Worm (Caenorhabditis elegans) whole organism, L2 larva: ENCODE data around the gene phb-2.

Source experiments
- C34F6.9 ChIP-seq: fragments of 150-350 bp; optimal IDR thresholded peaks from 2 replicates; lab custom pipeline; 2014; ENCODE audit warnings: missing biosample characterization, missing genetic modification characterization
- Y55F3AM.14 ChIP-seq: fragments of 200-800 bp; sonication (Bioruptor generic); optimal IDR thresholded peaks from 2 replicates; lab custom pipeline; 2018; ENCODE audit warnings: mild to moderate bottlenecking, missing genetic modification characterization, missing compliant biosample characterization
- alr-1 ChIP-seq: fragments of 150-350 bp; optimal IDR thresholded peaks from 2 replicates; lab custom pipeline; 2014; ENCODE audit warnings: missing biosample characterization, missing genetic modification characterization
- aly-2 ChIP-seq: fragments of 150-350 bp; optimal IDR thresholded peaks from 2 replicates; lab custom pipeline; 2014; ENCODE audit warnings: missing biosample characterization, missing genetic modification characterization
- blmp-1 ChIP-seq: sonication (generic microtip); optimal IDR thresholded peaks from 2 replicates; lab custom pipeline; 2017; ENCODE audit warnings: missing genetic modification characterization, mild to moderate bottlenecking, missing compliant biosample characterization, antibody characterized with exemption, moderate library complexity; ENCODE audit not compliant: insufficient read depth
- ceh-82 ChIP-seq: fragments of 150-350 bp; optimal IDR thresholded peaks from 2 replicates; lab custom pipeline; 2014; ENCODE audit warnings: missing biosample characterization, missing genetic modification characterization
- crh-2 ChIP-seq: sonication (generic microtip); optimal IDR thresholded peaks from 2 replicates; lab custom pipeline; 2017; ENCODE audit warnings: missing biosample characterization, missing genetic modification characterization
- egl-27 ChIP-seq: sonication (generic microtip); optimal IDR thresholded peaks from 3 replicates; lab custom pipeline; 2017; ENCODE audit warnings: missing biosample characterization, missing genetic modification reagents, missing genetic modification characterization
- elt-1 ChIP-seq: fragments of 150-350 bp; optimal IDR thresholded peaks from 2 replicates; lab custom pipeline; 2014; ENCODE audit warnings: missing biosample characterization, missing genetic modification characterization
- fos-1 ChIP-seq: fragments of 150-350 bp; optimal IDR thresholded peaks from 2 replicates; lab custom pipeline; 2014; ENCODE audit warnings: missing biosample characterization, missing genetic modification characterization
- gmeb-1 ChIP-seq: fragments of 150-350 bp; optimal IDR thresholded peaks from 2 replicates; lab custom pipeline; 2014; ENCODE audit warnings: missing biosample characterization, missing genetic modification characterization
- lin-11 ChIP-seq: fragments of 150-350 bp; sonication (generic microtip); optimal IDR thresholded peaks from 2 replicates; lab custom pipeline; 2014; ENCODE audit warnings: missing biosample characterization, missing genetic modification characterization, inconsistent platforms, mixed read lengths
- lin-13 ChIP-seq: fragments of 150-350 bp; optimal IDR thresholded peaks from 2 replicates; lab custom pipeline; 2014; ENCODE audit warnings: missing biosample characterization, missing genetic modification reagents, missing genetic modification characterization
- lin-39 ChIP-seq: fragments of 150-350 bp; optimal IDR thresholded peaks from 2 replicates; lab custom pipeline; 2014; ENCODE audit warnings: missing biosample characterization, missing genetic modification reagents, missing genetic modification characterization
- lsy-2 ChIP-seq, 2 experiments: fragments of 150-350 bp in 1 of 2; sonication (generic microtip) in 1 of 2; optimal IDR thresholded peaks; 2 replicates each; lab custom pipeline; 2014 to 2017; ENCODE audit warnings: missing biosample characterization in 2 of 2, missing genetic modification characterization in 2 of 2
- nhr-11 ChIP-seq: fragments of 150-350 bp; optimal IDR thresholded peaks from 2 replicates; lab custom pipeline; 2014; ENCODE audit warnings: missing biosample characterization, missing genetic modification characterization
- nhr-129 ChIP-seq: fragments of 150-350 bp; optimal IDR thresholded peaks from 2 replicates; lab custom pipeline; 2014; ENCODE audit warnings: missing biosample characterization, missing genetic modification characterization
- nhr-21 ChIP-seq: fragments of 150-350 bp; optimal IDR thresholded peaks from 2 replicates; lab custom pipeline; 2014; ENCODE audit warnings: missing biosample characterization, missing genetic modification characterization
- nhr-23 ChIP-seq: fragments of 150-350 bp; optimal IDR thresholded peaks from 2 replicates; lab custom pipeline; 2014; ENCODE audit warnings: missing biosample characterization, missing genetic modification reagents, missing genetic modification characterization
- nhr-237 ChIP-seq: fragments of 150-350 bp; optimal IDR thresholded peaks from 2 replicates; lab custom pipeline; 2014; ENCODE audit warnings: missing biosample characterization, missing genetic modification characterization
- nhr-6 ChIP-seq: fragments of 150-350 bp; optimal IDR thresholded peaks from 2 replicates; lab custom pipeline; 2014; ENCODE audit warnings: missing biosample characterization, missing genetic modification characterization
- sem-4 ChIP-seq: fragments of 150-350 bp; optimal IDR thresholded peaks from 2 replicates; lab custom pipeline; 2014; ENCODE audit warnings: missing biosample characterization, missing genetic modification reagents, missing genetic modification characterization
- skn-1 ChIP-seq: sonication (generic microtip); optimal IDR thresholded peaks from 2 replicates; lab custom pipeline; 2017; ENCODE audit warnings: missing biosample characterization, missing genetic modification characterization
- snpc-4 ChIP-seq: fragments of 150-350 bp; optimal IDR thresholded peaks from 2 replicates; lab custom pipeline; 2014; ENCODE audit warnings: missing biosample characterization, missing genetic modification characterization
- zag-1 ChIP-seq: fragments of 150-350 bp; optimal IDR thresholded peaks from 2 replicates; lab custom pipeline; 2014; ENCODE audit warnings: missing biosample characterization, missing genetic modification characterization
- ztf-4 ChIP-seq: fragments of 150-350 bp; optimal IDR thresholded peaks from 2 replicates; lab custom pipeline; 2014; ENCODE audit warnings: missing biosample characterization, missing genetic modification characterization

phb-2 gene

ce11 chrII:6292527-6292926 lies 41.3 kb downstream of the phb-2 start, which contains the start of gene nyn-3:
Gene nyn-3 (minus strand): TSS chrII:6292627.
- TF ChIP-seq nhr-21 (tag; lab: Kevin White, UChicago) (no peak), nhr-6 (tag; lab: Kevin White, UChicago) (no peak), sem-4 (no peak), C34F6.9 (tag; lab: Kevin White, UChicago) (no peak), alr-1 (tag; lab: Kevin White, UChicago) (no peak), lin-11 (tag; lab: Kevin White, UChicago) (no peak), nhr-23 (tag; lab: Kevin White, UChicago) (no peak), Y55F3AM.14 (GFP tag; lab: Kevin White, UChicago) (no peak), nhr-237 (tag; lab: Kevin White, UChicago) (no peak), lsy-2 (tag; optimal IDR thresholded peaks at IDR 0.05; lab: Kevin White, UChicago) (no peak), zag-1 (tag; lab: Kevin White, UChicago) (no peak), fos-1 (tag; lab: Kevin White, UChicago) (no peak), ztf-4 (tag; lab: Kevin White, UChicago) (no peak), crh-2 (tag; lab: Kevin White, UChicago) (no peak), snpc-4 (tag; lab: Kevin White, UChicago) (no peak), egl-27 (no peak)

- TF ChIP-seq crh-2 (tag; lab: Kevin White, UChicago) = no peak
- TF ChIP-seq ceh-82 (tag; lab: Kevin White, UChicago) = no peak
- no peak for TF ChIP-seq nhr-129
- no peak for TF ChIP-seq Y55F3AM.14 (GFP tag; lab: Kevin White, UChicago)
- no peak for TF ChIP-seq nhr-11 (tag; lab: Kevin White, UChicago)
- no peak for TF ChIP-seq elt-1 (tag; lab: Kevin White, UChicago)
- TF ChIP-seq C34F6.9 (tag; lab: Kevin White, UChicago) = no peak
- TF ChIP-seq lin-13 (GFP tag; lab: Kevin White, UChicago) = no peak
- no peak for TF ChIP-seq egl-27
- no peak for TF ChIP-seq skn-1 (tag; lab: Kevin White, UChicago)
- TF ChIP-seq nhr-23 (tag; lab: Kevin White, UChicago) = no peak
- no peak for TF ChIP-seq lin-39
- TF ChIP-seq lin-11 (tag; lab: Kevin White, UChicago) = no peak
- no peak for TF ChIP-seq aly-2 (tag; lab: Kevin White, UChicago)
- TF ChIP-seq gmeb-1 (tag; lab: Kevin White, UChicago) = no peak
- TF ChIP-seq blmp-1 (tag; lab: Kevin White, UChicago) = no peak
- TF ChIP-seq sem-4 = no peak
Observed at ce11 chrII:6294261-6294660, 43.0 kb downstream of the phb-2 start, which contains the start of gene mps-1. Gene mps-1 (minus strand): TSS chrII:6294361.
